Fruit fly (Drosophila melanogaster): Measurements from ENCODE around the gene cup.

DNA sequence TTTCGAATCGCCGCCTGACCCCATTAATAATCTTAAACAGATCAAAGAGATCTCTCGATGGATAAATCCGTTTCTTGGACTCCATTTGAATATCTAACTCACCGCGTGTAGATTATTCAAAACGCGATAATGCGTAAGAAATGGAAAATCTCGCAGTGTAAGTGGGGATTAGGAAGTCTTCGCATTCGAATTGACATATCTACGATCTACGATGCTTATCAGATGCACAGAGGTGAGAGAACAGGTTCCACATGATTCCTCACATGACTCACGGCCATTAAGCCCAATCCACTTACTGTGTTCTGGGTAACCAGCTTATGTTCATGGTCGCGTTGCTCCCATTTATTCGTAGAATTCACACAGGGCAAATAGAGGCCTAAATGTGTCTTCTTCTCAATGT, 32.8 kb downstream of the cup start:
- TF ChIP-seq CG12605 (GFP tag; IDR thresholded peaks at IDR 0.05) (no peak), CG13204 (GFP tag; optimal IDR thresholded peaks at IDR 0.05) (no peak), CG8159 (tag; optimal IDR thresholded peaks at IDR 0.05) (no peak), CG9948 (tag; optimal IDR thresholded peaks at IDR 0.05) (no peak)
